Worm (Caenorhabditis elegans) whole organism, L2 larva: Measurements from ENCODE around the gene fipr-1.

Experiments
- ZK546.5 ChIP-seq: sonication (generic microtip); optimal IDR thresholded peaks from 2 replicates; lab custom pipeline; 2017; ENCODE audit warnings: missing biosample characterization, missing genetic modification characterization
- ama-1 ChIP-seq: fragments of 150-350 bp; optimal IDR thresholded peaks from 2 replicates; lab custom pipeline; 2018; ENCODE audit warnings: inconsistent platforms
- ceh-16 ChIP-seq: fragments of 150-350 bp; optimal IDR thresholded peaks from 2 replicates; lab custom pipeline; 2014; ENCODE audit warnings: missing biosample characterization, missing genetic modification characterization
- fos-1 ChIP-seq: fragments of 150-350 bp; optimal IDR thresholded peaks from 2 replicates; lab custom pipeline; 2014; ENCODE audit warnings: missing biosample characterization, missing genetic modification characterization
- mdl-1 ChIP-seq, 2 experiments: fragments of 150-350 bp in 1 of 2; sonication (generic microtip) in 1 of 2; optimal IDR thresholded peaks; 2 replicates each; lab custom pipeline; 2017; ENCODE audit warnings: missing biosample characterization in 2 of 2, missing genetic modification characterization in 2 of 2
- nhr-77 ChIP-seq: fragments of 150-350 bp; optimal IDR thresholded peaks from 2 replicates; lab custom pipeline; 2014; ENCODE audit warnings: missing biosample characterization, missing genetic modification characterization
- unc-39 ChIP-seq: fragments of 150-350 bp; optimal IDR thresholded peaks from 2 replicates; lab custom pipeline; 2014; ENCODE audit warnings: missing biosample characterization, missing genetic modification characterization
- unc-55 ChIP-seq: fragments of 150-350 bp; sonication (generic microtip); optimal IDR thresholded peaks from 3 replicates; lab custom pipeline; 2014; ENCODE audit warnings: missing biosample characterization, missing genetic modification reagents, missing genetic modification characterization
- unc-62 ChIP-seq: fragments of 150-350 bp; optimal IDR thresholded peaks from 2 replicates; lab custom pipeline; 2014; ENCODE audit warnings: missing biosample characterization, missing genetic modification reagents, missing genetic modification characterization
- zag-1 ChIP-seq: fragments of 150-350 bp; optimal IDR thresholded peaks from 2 replicates; lab custom pipeline; 2014; ENCODE audit warnings: missing biosample characterization, missing genetic modification characterization

- TF ChIP-seq ceh-16, result no peak
- TF ChIP-seq nhr-77 (tag; lab: Kevin White, UChicago), result no peak
- no peak for TF ChIP-seq unc-62
- no peak for TF ChIP-seq zag-1 (tag; lab: Kevin White, UChicago)
- TF ChIP-seq fos-1, result no peak
- TF ChIP-seq mdl-1 (tag; optimal IDR thresholded peaks at IDR 0.05; lab: Kevin White, UChicago), result no peak
- TF ChIP-seq ama-1 (lab: Kevin White, UChicago), result no peak
- TF ChIP-seq ZK546.5 (tag; lab: Kevin White, UChicago), result no peak
- no peak for TF ChIP-seq unc-55 (GFP tag; lab: Kevin White, UChicago)
- TF ChIP-seq unc-39 (tag; lab: Kevin White, UChicago), result no peak
These were observed 24.6 kb upstream of the fipr-1 start, which contains the start of gene K01D12.15 for ce11 chrV:12386154-12386553.
